Fruit fly (Drosophila melanogaster): ENCODE measurements around the gene CG8476.

CG8476 gene

dm6 chr3R:13220478-13220877 is at the start of gene CG8476:
Gene CG8476, minus strand, starts transcription at chr3R:13220578.
- TF ChIP-seq Hr96 (GFP tag; optimal IDR thresholded peaks at IDR 0.05) (no peak), tj (GFP tag; optimal IDR thresholded peaks at IDR 0.05) (no peak), CG7045 (GFP tag; optimal IDR thresholded peaks at IDR 0.05) (no peak), toe (GFP tag; optimal IDR thresholded peaks at IDR 0.05) (no peak), CG1620 (GFP tag; optimal IDR thresholded peaks at IDR 0.05) (no peak), Crg-1 (GFP tag; optimal IDR thresholded peaks at IDR 0.05) (no peak), Mnt (GFP tag; optimal IDR thresholded peaks at IDR 0.05) (no peak), cic (GFP tag; optimal IDR thresholded peaks at IDR 0.05) (no peak), cnc (optimal IDR thresholded peaks at IDR 0.05) (no peak), bab1 (GFP tag; optimal IDR thresholded peaks at IDR 0.05) (no peak), CG33017 (tag; optimal IDR thresholded peaks at IDR 0.05) (no peak), CG7101 (tag; optimal IDR thresholded peaks at IDR 0.05) (no peak), kay (GFP tag; ENCODE audit: borderline replicate concordance) (no peak), pad (GFP tag; optimal IDR thresholded peaks at IDR 0.05) (no peak)

- TF ChIP-seq CG7101 (tag; optimal IDR thresholded peaks at IDR 0.05): peak; percentile 58
- peak; percentile 14 for TF ChIP-seq tj (GFP tag; optimal IDR thresholded peaks at IDR 0.05)
- no peak for TF ChIP-seq cnc (optimal IDR thresholded peaks at IDR 0.05)
- no peak for TF ChIP-seq CG12768 (GFP tag; optimal IDR thresholded peaks at IDR 0.05)
- TF ChIP-seq Mnt (GFP tag; optimal IDR thresholded peaks at IDR 0.05): peak; percentile 51
- TF ChIP-seq Hr96 (GFP tag; optimal IDR thresholded peaks at IDR 0.05): peak; percentile 38
- peak; percentile 21 for TF ChIP-seq pad (GFP tag; optimal IDR thresholded peaks at IDR 0.05)
- TF ChIP-seq CG33017 (tag; optimal IDR thresholded peaks at IDR 0.05): peak; percentile 45
- TF ChIP-seq CG7045 (GFP tag; optimal IDR thresholded peaks at IDR 0.05): peak; percentile 19
- no peak for TF ChIP-seq CG1620 (GFP tag; optimal IDR thresholded peaks at IDR 0.05)
- TF ChIP-seq cic (GFP tag; optimal IDR thresholded peaks at IDR 0.05): no peak
- no peak for TF ChIP-seq Clk (GFP tag; optimal IDR thresholded peaks at IDR 0.05)
- TF ChIP-seq CG11617 (GFP tag; optimal IDR thresholded peaks at IDR 0.05): peak; percentile 42
- peak; percentile 76 for TF ChIP-seq toe (GFP tag; optimal IDR thresholded peaks at IDR 0.05)
- peak; percentile 66 for TF ChIP-seq CG5204 (GFP tag; optimal IDR thresholded peaks at IDR 0.05)
- peak; percentile 49 for TF ChIP-seq bab1 (GFP tag; optimal IDR thresholded peaks at IDR 0.05)
- no peak for TF ChIP-seq Crg-1 (GFP tag; optimal IDR thresholded peaks at IDR 0.05)
- no peak for TF ChIP-seq ovo (GFP tag; optimal IDR thresholded peaks at IDR 0.05)
- TF ChIP-seq CG14711 (tag; optimal IDR thresholded peaks at IDR 0.05): peak; percentile 96
- TF ChIP-seq kay (GFP tag; ENCODE audit: borderline replicate concordance): no peak
Measured at dm6 chr3R:13264061-13264661, 43.8 kb upstream of the CG8476 start, which contains the start of gene Ravus. Gene Ravus, minus strand, starts transcription at chr3R:13264061.

DNA sequence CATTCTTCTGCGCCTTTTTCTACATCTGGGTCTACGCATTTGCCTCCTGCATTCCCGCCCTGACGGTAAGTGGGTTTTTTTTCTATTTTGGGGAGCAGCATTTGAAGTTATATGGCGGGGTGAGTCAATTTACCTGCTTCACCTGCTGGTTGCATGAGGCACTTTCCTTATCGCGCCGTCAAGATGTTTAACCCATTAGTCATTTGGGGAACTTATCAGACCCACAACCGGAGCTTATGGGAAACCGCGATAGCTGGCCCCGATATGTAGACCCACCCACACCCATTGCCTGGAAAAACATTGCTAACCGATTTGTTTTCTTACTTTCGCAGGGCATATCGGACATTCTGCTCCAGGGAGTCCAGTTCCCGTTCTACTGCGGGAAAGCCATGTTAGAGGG is 41.3 kb upstream of the CG8476 start:
- TF ChIP-seq CG5204 (GFP tag; optimal IDR thresholded peaks at IDR 0.05): no peak
- no peak for TF ChIP-seq cnc (optimal IDR thresholded peaks at IDR 0.05)
- no peak for TF ChIP-seq ovo (GFP tag; optimal IDR thresholded peaks at IDR 0.05)
- no peak for TF ChIP-seq toe (GFP tag; optimal IDR thresholded peaks at IDR 0.05)
- TF ChIP-seq cic (GFP tag; optimal IDR thresholded peaks at IDR 0.05): no peak
- no peak for TF ChIP-seq CG11617 (GFP tag; optimal IDR thresholded peaks at IDR 0.05)

DNA sequence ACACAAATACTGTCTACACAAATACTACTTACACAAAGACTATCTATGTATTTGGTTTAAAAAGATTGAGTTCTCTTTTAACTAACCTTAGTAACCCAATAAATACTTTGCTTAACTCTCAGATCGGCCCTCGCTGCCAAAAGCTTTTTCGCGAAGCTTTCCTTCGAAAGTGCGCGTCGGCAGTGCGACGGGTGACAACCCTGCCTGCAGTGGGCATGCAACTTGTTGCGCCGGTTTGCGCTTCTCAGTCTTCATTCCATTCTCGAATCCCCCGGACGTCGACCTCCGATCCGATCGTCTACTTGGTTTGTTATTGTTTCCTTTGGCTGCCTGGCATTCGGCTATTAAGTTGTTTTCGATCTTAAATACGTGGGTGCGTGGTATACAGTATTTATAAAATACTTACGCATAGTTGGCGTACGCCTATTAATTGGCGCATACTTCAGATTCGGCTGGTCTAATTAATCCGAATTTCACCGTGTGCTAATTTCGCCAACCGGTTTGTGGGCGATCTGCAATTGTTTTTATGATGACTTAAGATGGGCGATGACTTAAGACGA is 39.8 kb upstream of the CG8476 start, which contains the start of gene CG11686:
CG11686 (plus strand) TSS at position 243 of the 560 bp plus-strand sequence.
- TF ChIP-seq CG33017 (tag; optimal IDR thresholded peaks at IDR 0.05) (no peak), CG5204 (GFP tag; optimal IDR thresholded peaks at IDR 0.05) (peak; percentile 6), cnc (optimal IDR thresholded peaks at IDR 0.05) (no peak), CG12768 (GFP tag; optimal IDR thresholded peaks at IDR 0.05) (peak; percentile 49), CG14711 (tag; optimal IDR thresholded peaks at IDR 0.05) (peak; percentile 94), Mnt (GFP tag; optimal IDR thresholded peaks at IDR 0.05) (peak; percentile 27), bab1 (GFP tag; optimal IDR thresholded peaks at IDR 0.05) (peak; percentile 28)

DNA sequence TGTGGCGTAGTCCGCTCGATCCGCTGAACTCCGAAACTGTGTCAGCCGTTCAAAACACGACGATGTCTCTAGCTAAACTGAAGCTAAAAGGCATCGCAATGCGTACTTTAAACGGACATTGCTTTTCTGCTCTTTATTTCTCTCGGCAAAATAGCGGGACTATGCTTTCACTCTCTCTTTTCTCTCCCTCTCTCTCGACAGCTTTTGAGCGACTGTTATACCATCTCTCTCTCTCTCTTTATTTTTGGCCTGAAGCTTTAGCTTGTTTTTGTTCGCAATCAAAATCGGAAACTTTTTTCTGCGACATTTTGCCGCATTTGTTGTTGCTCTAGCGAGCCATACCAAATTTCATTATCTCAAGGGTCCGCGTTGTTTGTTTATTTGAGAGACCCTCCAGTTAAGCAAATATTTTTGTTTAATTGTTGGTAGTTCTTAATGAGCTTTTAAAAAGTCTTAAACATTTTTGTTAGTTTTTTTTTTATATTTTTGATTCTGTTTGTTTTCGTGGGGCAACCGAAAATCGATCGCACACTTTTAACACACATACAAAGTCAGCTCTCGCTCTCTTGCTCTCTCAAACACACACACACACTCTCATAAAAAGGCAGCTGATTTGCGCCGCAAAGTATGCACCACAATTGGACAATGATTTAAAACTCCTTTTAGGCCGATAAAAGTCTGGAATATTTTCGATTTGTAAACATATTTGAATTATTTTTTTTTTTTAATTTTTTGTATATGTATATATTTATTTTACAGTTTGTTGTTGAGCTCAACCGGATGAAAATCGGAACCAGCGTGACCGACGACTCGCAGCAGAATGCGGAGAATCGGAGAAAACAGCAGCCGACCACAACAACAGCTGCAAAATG is 38.6 kb upstream of the CG8476 start, which contains the start of gene Ace:
Ace (minus strand) TSS at position 822 of the 872 bp plus-strand sequence.
- TF ChIP-seq kay (GFP tag; ENCODE audit: borderline replicate concordance) (peak; percentile 80), CG7045 (GFP tag; optimal IDR thresholded peaks at IDR 0.05) (no peak), cic (GFP tag; optimal IDR thresholded peaks at IDR 0.05) (no peak), cnc (optimal IDR thresholded peaks at IDR 0.05) (no peak), CG7101 (tag; optimal IDR thresholded peaks at IDR 0.05) (no peak), CG12768 (GFP tag; optimal IDR thresholded peaks at IDR 0.05) (peak; percentile 22), Hr96 (GFP tag; optimal IDR thresholded peaks at IDR 0.05) (no peak), CG1620 (GFP tag; optimal IDR thresholded peaks at IDR 0.05) (no peak), toe (GFP tag; optimal IDR thresholded peaks at IDR 0.05) (no peak), CG11617 (GFP tag; optimal IDR thresholded peaks at IDR 0.05) (no peak), Crg-1 (GFP tag; optimal IDR thresholded peaks at IDR 0.05) (no peak), tj (GFP tag; optimal IDR thresholded peaks at IDR 0.05) (no peak), CG14711 (tag; optimal IDR thresholded peaks at IDR 0.05) (no peak), ovo (GFP tag; optimal IDR thresholded peaks at IDR 0.05) (no peak)

DNA sequence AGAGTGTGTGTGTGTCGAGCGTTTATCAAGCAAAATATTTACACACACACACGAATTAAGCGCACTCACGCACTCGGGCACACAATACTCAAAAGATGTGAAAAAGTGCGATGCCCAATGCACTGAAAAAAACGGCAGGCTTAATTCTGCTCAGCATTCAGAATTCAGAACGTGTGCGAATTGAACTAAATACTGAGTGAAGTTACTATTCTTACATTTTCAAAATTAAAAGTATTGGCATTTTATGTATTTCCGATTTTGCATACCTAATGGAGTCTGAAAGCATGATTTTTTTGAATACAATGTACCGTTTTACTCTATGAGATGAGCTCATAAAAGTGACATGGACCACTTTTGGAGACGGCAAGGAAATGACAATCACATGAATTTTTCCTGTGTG is 36.7 kb upstream of the CG8476 start:
- no peak for TF ChIP-seq CG7101 (tag; optimal IDR thresholded peaks at IDR 0.05)
- no peak for TF ChIP-seq toe (GFP tag; optimal IDR thresholded peaks at IDR 0.05)
- no peak for TF ChIP-seq bab1 (GFP tag; optimal IDR thresholded peaks at IDR 0.05)
- TF ChIP-seq CG14711 (tag; optimal IDR thresholded peaks at IDR 0.05): no peak
- no peak for TF ChIP-seq cnc (optimal IDR thresholded peaks at IDR 0.05)
- TF ChIP-seq CG7045 (GFP tag; optimal IDR thresholded peaks at IDR 0.05): no peak
- TF ChIP-seq kay (GFP tag; ENCODE audit: borderline replicate concordance): no peak
- TF ChIP-seq CG33017 (tag; optimal IDR thresholded peaks at IDR 0.05): no peak
- TF ChIP-seq Clk (GFP tag; optimal IDR thresholded peaks at IDR 0.05): no peak
- TF ChIP-seq pad (GFP tag; optimal IDR thresholded peaks at IDR 0.05): no peak
- no peak for TF ChIP-seq CG1620 (GFP tag; optimal IDR thresholded peaks at IDR 0.05)
- no peak for TF ChIP-seq cic (GFP tag; optimal IDR thresholded peaks at IDR 0.05)
- TF ChIP-seq CG11617 (GFP tag; optimal IDR thresholded peaks at IDR 0.05): no peak
- no peak for TF ChIP-seq ovo (GFP tag; optimal IDR thresholded peaks at IDR 0.05)
